Fruit fly (Drosophila melanogaster) whole organism, embryonic: ENCODE results near the gene Adat1.

Experiments used
- Asciz ChIP-seq: fragments of 200-800 bp; sonication (Bioruptor generic); optimal IDR thresholded peaks from 2 replicates; lab custom pipeline; 2017; ENCODE audit warnings: missing biosample characterization, mild to moderate bottlenecking, missing genetic modification characterization, missing genetic modification reagents
- Awh ChIP-seq: fragments of 200-800 bp; sonication (Bioruptor generic); IDR thresholded peaks from 2 replicates; pipeline ENCODE4, ENCODE4 v1.3.6; 2022; ENCODE audit warnings: missing biosample characterization, missing genetic modification characterization
- Bteb2 ChIP-seq: fragments of 200-800 bp; sonication (Bioruptor generic); optimal IDR thresholded peaks from 2 replicates; lab custom pipeline; 2016; ENCODE audit warnings: missing biosample characterization, missing genetic modification characterization
- CG10267 ChIP-seq: fragments of 200-800 bp; sonication (Bioruptor generic); optimal IDR thresholded peaks from 2 replicates; lab custom pipeline; 2018; ENCODE audit warnings: missing biosample characterization, mild to moderate bottlenecking, missing genetic modification characterization, moderate library complexity
- CG10462 ChIP-seq: fragments of 200-800 bp; sonication (Bioruptor generic); optimal IDR thresholded peaks from 2 replicates; lab custom pipeline; 2016; ENCODE audit warnings: missing biosample characterization, missing genetic modification characterization
- CG10565 ChIP-seq: fragments of 200-800 bp; sonication (Bioruptor generic); optimal IDR thresholded peaks from 3 replicates; lab custom pipeline; 2016; ENCODE audit warnings: missing biosample characterization, mild to moderate bottlenecking, missing genetic modification characterization
- CG1233 ChIP-seq: fragments of 200-800 bp; sonication (Bioruptor generic); optimal IDR thresholded peaks from 4 replicates; lab custom pipeline; 2018; ENCODE audit warnings: missing biosample characterization, mild to moderate bottlenecking, missing genetic modification characterization
- CG13424 ChIP-seq: fragments of 200-800 bp; sonication (Bioruptor generic); optimal IDR thresholded peaks from 2 replicates; lab custom pipeline; 2019; ENCODE audit warnings: missing biosample characterization, mild to moderate bottlenecking, missing genetic modification characterization, moderate library complexity
- CG1647 ChIP-seq: fragments of 200-800 bp; sonication (Bioruptor generic); optimal IDR thresholded peaks from 3 replicates; lab custom pipeline; 2016; ENCODE audit warnings: missing biosample characterization, missing genetic modification characterization
- CG17912 ChIP-seq: fragments of 200-800 bp; sonication (Bioruptor generic); optimal IDR thresholded peaks from 2 replicates; lab custom pipeline; 2018; ENCODE audit warnings: missing biosample characterization, mild to moderate bottlenecking, missing genetic modification characterization
- CG2199 ChIP-seq: fragments of 200-800 bp; sonication (Bioruptor generic); IDR thresholded peaks from 3 replicates; pipeline ENCODE4 v1.3.6; 2022; ENCODE audit warnings: missing biosample characterization, missing genetic modification characterization
- CG3847 ChIP-seq: fragments of 200-800 bp; sonication (Bioruptor generic); IDR thresholded peaks from 2 replicates; pipeline ENCODE4 v1.3.6; 2022; ENCODE audit warnings: missing biosample characterization, missing genetic modification characterization
- CG4282 ChIP-seq: fragments of 200-800 bp; sonication (Bioruptor generic); optimal IDR thresholded peaks from 2 replicates; lab custom pipeline; 2016; ENCODE audit warnings: missing biosample characterization, missing genetic modification characterization
- CG6272 ChIP-seq: fragments of 200-800 bp; sonication (Bioruptor generic); IDR thresholded peaks from 2 replicates; pipeline ENCODE4 v1.3.6; 2022; ENCODE audit warnings: missing biosample characterization, missing genetic modification characterization
- CG7786 ChIP-seq: fragments of 200-800 bp; sonication (Bioruptor generic); optimal IDR thresholded peaks from 2 replicates; lab custom pipeline; 2016; ENCODE audit warnings: missing biosample characterization, missing genetic modification characterization
- CG8089 ChIP-seq: fragments of 200-800 bp; sonication (Bioruptor generic); optimal IDR thresholded peaks from 3 replicates; lab custom pipeline; 2016; ENCODE audit warnings: missing biosample characterization, missing genetic modification characterization
- CG8478 ChIP-seq: fragments of >200 bp; optimal IDR thresholded peaks from 2 replicates; lab custom pipeline; 2018
- CG9817 ChIP-seq: fragments of 200-800 bp; sonication (Bioruptor generic); optimal IDR thresholded peaks from 2 replicates; lab custom pipeline; 2018; ENCODE audit warnings: missing biosample characterization, mild to moderate bottlenecking, missing genetic modification characterization, moderate library complexity
- Dref ChIP-seq: fragments of 200-800 bp; sonication (Bioruptor generic); IDR thresholded peaks from 2 replicates; pipeline ENCODE4 v1.3.6; 2022; ENCODE audit warnings: missing biosample characterization, missing genetic modification characterization
- Ets65A ChIP-seq: fragments of 200-800 bp; sonication (Bioruptor generic); peaks from one replicate; lab custom pipeline; 2016; ENCODE audit warnings: missing biosample characterization, missing genetic modification characterization
- Gug ChIP-seq: fragments of 200-800 bp; sonication (Bioruptor generic); IDR thresholded peaks from 4 replicates; pipeline ENCODE4 v1.3.6; 2022; ENCODE audit warnings: missing biosample characterization, missing genetic modification characterization
- HLH4C ChIP-seq: fragments of 200-800 bp; sonication (Bioruptor generic); IDR thresholded peaks from 3 replicates; pipeline ENCODE4 v1.3.6; 2022; ENCODE audit warnings: missing biosample characterization, missing genetic modification characterization; ENCODE audit not compliant: partially characterized antibody
- HLH54F ChIP-seq: fragments of 200-800 bp; sonication (Bioruptor generic); optimal IDR thresholded peaks from 3 replicates; lab custom pipeline; 2016; ENCODE audit warnings: missing biosample characterization, missing genetic modification characterization
- MESR4 ChIP-seq: fragments of 200-800 bp; sonication (Bioruptor generic); optimal IDR thresholded peaks from 2 replicates; lab custom pipeline; 2018; ENCODE audit warnings: missing biosample characterization, mild to moderate bottlenecking, missing genetic modification characterization, moderate library complexity
- Med ChIP-seq: fragments of 200-800 bp; sonication (Bioruptor generic); peaks from one replicate; lab custom pipeline; 2016; ENCODE audit warnings: missing biosample characterization, missing genetic modification characterization, mild to moderate bottlenecking, inconsistent platforms, moderate library complexity
- Mrtf ChIP-seq: fragments of 200-800 bp; sonication (Bioruptor generic); IDR thresholded peaks from 3 replicates; pipeline ENCODE4 v1.3.6; 2022; ENCODE audit warnings: missing biosample characterization, missing genetic modification characterization
- NK7.1 ChIP-seq: fragments of 200-800 bp; sonication (Bioruptor generic); optimal IDR thresholded peaks from 3 replicates; lab custom pipeline; 2016; ENCODE audit warnings: missing biosample characterization, missing genetic modification characterization
- PHDP ChIP-seq: fragments of 200-800 bp; sonication (Bioruptor generic); optimal IDR thresholded peaks from 3 replicates; lab custom pipeline; 2018; ENCODE audit warnings: missing biosample characterization, mild to moderate bottlenecking, missing genetic modification characterization, moderate library complexity
- TFAM ChIP-seq: fragments of 200-800 bp; sonication (Bioruptor generic); optimal IDR thresholded peaks from 2 replicates; lab custom pipeline; 2017; ENCODE audit warnings: missing biosample characterization, missing genetic modification characterization, inconsistent platforms
- br ChIP-seq: fragments of >200 bp; optimal IDR thresholded peaks from 2 replicates; lab custom pipeline; 2017
- croc ChIP-seq: fragments of 200-800 bp; sonication (Bioruptor generic); conservative IDR thresholded peaks from 3 replicates; pipeline ENCODE4 v1.3.6; 2022; ENCODE audit warnings: missing biosample characterization, missing genetic modification characterization
- cwo ChIP-seq: fragments of 200-800 bp; sonication (Bioruptor generic); optimal IDR thresholded peaks from 3 replicates; lab custom pipeline; 2017; ENCODE audit warnings: missing biosample characterization, missing genetic modification characterization, mild to moderate bottlenecking, moderate library complexity, missing genetic modification reagents
- dm ChIP-seq: fragments of 200-800 bp; sonication (Bioruptor generic); optimal IDR thresholded peaks from 3 replicates; lab custom pipeline; 2016; ENCODE audit warnings: missing biosample characterization, missing genetic modification characterization
- dpn ChIP-seq, 2 experiments: fragments of 200-800 bp; sonication (Bioruptor generic); optimal IDR thresholded peaks; 3 replicates each; lab custom pipeline; 2016; ENCODE audit warnings: missing biosample characterization in 2 of 2, missing genetic modification characterization in 2 of 2
- exex ChIP-seq: fragments of 200-800 bp; sonication (Bioruptor generic); optimal IDR thresholded peaks from 4 replicates; lab custom pipeline; 2018; ENCODE audit warnings: missing biosample characterization, mild to moderate bottlenecking, missing genetic modification characterization, moderate library complexity
- gce ChIP-seq: fragments of 200-800 bp; sonication (Bioruptor generic); IDR thresholded peaks from 3 replicates; pipeline ENCODE4 v1.3.6; 2022; ENCODE audit warnings: missing biosample characterization, missing genetic modification characterization
- gfzf ChIP-seq: fragments of 200-800 bp; sonication (Bioruptor generic); optimal IDR thresholded peaks from 2 replicates; lab custom pipeline; 2016; ENCODE audit warnings: missing biosample characterization, mild to moderate bottlenecking, missing genetic modification characterization, moderate library complexity
- grn ChIP-seq: fragments of 200-800 bp; sonication (Bioruptor generic); optimal IDR thresholded peaks from 3 replicates; lab custom pipeline; 2017; ENCODE audit warnings: missing biosample characterization, missing genetic modification characterization
- lilli ChIP-seq: fragments of 200-800 bp; sonication (Bioruptor generic); optimal IDR thresholded peaks from 3 replicates; lab custom pipeline; 2016; ENCODE audit warnings: missing biosample characterization, missing genetic modification characterization
- pfk ChIP-seq: fragments of 200-800 bp; sonication (Bioruptor generic); optimal IDR thresholded peaks from 2 replicates; lab custom pipeline; 2018; ENCODE audit warnings: missing biosample characterization, mild to moderate bottlenecking, missing genetic modification characterization, moderate library complexity
- pros ChIP-seq: fragments of 200-800 bp; sonication (Bioruptor generic); optimal IDR thresholded peaks from 3 replicates; lab custom pipeline; 2019; ENCODE audit warnings: missing biosample characterization, mild to moderate bottlenecking, missing genetic modification characterization, moderate library complexity
- pzg ChIP-seq: fragments of 200-800 bp; sonication (Bioruptor generic); optimal IDR thresholded peaks from 3 replicates; lab custom pipeline; 2018; ENCODE audit warnings: missing biosample characterization, mild to moderate bottlenecking, missing genetic modification characterization, moderate library complexity
- sens ChIP-seq: fragments of 200-800 bp; sonication (Bioruptor generic); peaks from one replicate; lab custom pipeline; 2016; ENCODE audit warnings: missing biosample characterization, missing genetic modification characterization
- sug ChIP-seq: fragments of 200-800 bp; optimal IDR thresholded peaks from 2 replicates; lab custom pipeline; 2019; ENCODE audit warnings: missing biosample characterization, mild to moderate bottlenecking, missing genetic modification characterization, moderate library complexity
- tx ChIP-seq: fragments of 200-800 bp; sonication (Bioruptor generic); optimal IDR thresholded peaks from 2 replicates; lab custom pipeline; 2016; ENCODE audit warnings: missing biosample characterization, missing genetic modification characterization
- vfl ChIP-seq: fragments of 200-800 bp; sonication (Bioruptor generic); optimal IDR thresholded peaks from 2 replicates; lab custom pipeline; 2016; ENCODE audit warnings: missing biosample characterization, missing genetic modification characterization
- vnd ChIP-seq: fragments of 200-800 bp; sonication (Bioruptor generic); IDR thresholded peaks from 3 replicates; pipeline ENCODE4 v1.3.6; 2022; ENCODE audit warnings: missing biosample characterization, missing genetic modification characterization; ENCODE audit not compliant: partially characterized antibody
- wek ChIP-seq: fragments of 200-800 bp; sonication (Bioruptor generic); optimal IDR thresholded peaks from 3 replicates; lab custom pipeline; 2018; ENCODE audit warnings: missing biosample characterization, mild to moderate bottlenecking, missing genetic modification characterization, moderate library complexity
- zen2 ChIP-seq: fragments of 200-800 bp; sonication (Bioruptor generic); IDR thresholded peaks from 3 replicates; pipeline ENCODE4 v1.3.6; 2022; ENCODE audit warnings: missing biosample characterization, missing genetic modification characterization; ENCODE audit not compliant: partially characterized antibody

Gene Adat1

dm6 chr2L:13813156-13813555, 1.9 kb upstream of the Adat1 start, which contains the start of gene CG16888:
Gene CG16888, minus strand, starts transcription at chr2L:13813256.
- TF ChIP-seq Dref (GFP tag; lab: Robert Waterston, UW) (no peak), CG8478 (lab: Kevin White, UChicago) (no peak), NK7.1 (GFP tag; lab: Kevin White, UChicago) (no peak), CG2199 (GFP tag; lab: Robert Waterston, UW) (no peak), pfk (peak; percentile 59), Bteb2 (GFP tag; lab: Kevin White, UChicago) (no peak), CG10565 (GFP tag; lab: Kevin White, UChicago) (no peak)

dm6 chr2L:13807959-13808358, 3.3 kb downstream of the Adat1 start:
- TF ChIP-seq HLH54F (GFP tag; lab: Kevin White, UChicago), result no peak
- peak; percentile 62 for TF ChIP-seq sens (GFP tag; lab: Kevin White, UChicago)
- peak; percentile 2 for TF ChIP-seq cwo (GFP tag; lab: Kevin White, UChicago)
- no peak for TF ChIP-seq gfzf (GFP tag; lab: Kevin White, UChicago)
- TF ChIP-seq, all 482 proteins: peak for 2

dm6 chr2L:13807097-13807496, 4.2 kb downstream of the Adat1 start:
- TF ChIP-seq CG9817 (no peak), CG13424 (tag; lab: Kevin White, UChicago) (no peak), CG4282 (GFP tag; lab: Kevin White, UChicago) (no peak), TFAM (no peak), pros (GFP tag; lab: Kevin White, UChicago) (no peak), vfl (no peak), Med (GFP tag; lab: Kevin White, UChicago) (peak; percentile 36), sens (GFP tag; lab: Kevin White, UChicago) (peak; percentile 60), Gug (GFP tag; lab: Robert Waterston, UW) (no peak), CG1233 (no peak), CG10462 (no peak), dm (no peak), PHDP (tag; lab: Kevin White, UChicago) (no peak)

- TF ChIP-seq cwo (GFP tag; lab: Kevin White, UChicago) (peak; percentile 3), HLH4C (GFP tag; lab: Robert Waterston, UW) (no peak), tx (GFP tag; lab: Kevin White, UChicago) (no peak), dpn (GFP tag; optimal IDR thresholded peaks at IDR 0.05; lab: Kevin White, UChicago) (no peak), CG3847 (GFP tag; lab: Robert Waterston, UW) (no peak), CG8089 (GFP tag; lab: Kevin White, UChicago) (no peak), Mrtf (GFP tag; lab: Robert Waterston, UW) (no peak), br (lab: Kevin White, UChicago) (no peak), exex (tag; lab: Kevin White, UChicago) (peak; percentile 25), CG1647 (GFP tag; lab: Kevin White, UChicago) (no peak), sug (peak; percentile 27), gce (GFP tag; lab: Robert Waterston, UW) (no peak), CG17912 (no peak), grn (GFP tag; lab: Kevin White, UChicago) (peak; percentile 25), CG10267 (tag; lab: Kevin White, UChicago) (no peak), CG6272 (no peak), Awh (GFP tag; lab: Robert Waterston, UW) (no peak), MESR4 (GFP tag; lab: Kevin White, UChicago) (no peak), CG7786 (no peak), lilli (GFP tag; lab: Kevin White, UChicago) (no peak), zen2 (GFP tag; lab: Robert Waterston, UW) (no peak), croc (GFP tag; lab: Robert Waterston, UW) (no peak), pzg (GFP tag; lab: Kevin White, UChicago) (no peak), wek (no peak), Asciz (GFP tag; lab: Kevin White, UChicago) (no peak), vnd (GFP tag; lab: Robert Waterston, UW) (no peak), Ets65A (GFP tag; lab: Kevin White, UChicago) (no peak)
Measured at dm6 chr2L:13805170-13805569, 6.1 kb downstream of the Adat1 start.
